Fruit fly (Drosophila melanogaster): ENCODE measurements around the gene CG32371.

DNA sequence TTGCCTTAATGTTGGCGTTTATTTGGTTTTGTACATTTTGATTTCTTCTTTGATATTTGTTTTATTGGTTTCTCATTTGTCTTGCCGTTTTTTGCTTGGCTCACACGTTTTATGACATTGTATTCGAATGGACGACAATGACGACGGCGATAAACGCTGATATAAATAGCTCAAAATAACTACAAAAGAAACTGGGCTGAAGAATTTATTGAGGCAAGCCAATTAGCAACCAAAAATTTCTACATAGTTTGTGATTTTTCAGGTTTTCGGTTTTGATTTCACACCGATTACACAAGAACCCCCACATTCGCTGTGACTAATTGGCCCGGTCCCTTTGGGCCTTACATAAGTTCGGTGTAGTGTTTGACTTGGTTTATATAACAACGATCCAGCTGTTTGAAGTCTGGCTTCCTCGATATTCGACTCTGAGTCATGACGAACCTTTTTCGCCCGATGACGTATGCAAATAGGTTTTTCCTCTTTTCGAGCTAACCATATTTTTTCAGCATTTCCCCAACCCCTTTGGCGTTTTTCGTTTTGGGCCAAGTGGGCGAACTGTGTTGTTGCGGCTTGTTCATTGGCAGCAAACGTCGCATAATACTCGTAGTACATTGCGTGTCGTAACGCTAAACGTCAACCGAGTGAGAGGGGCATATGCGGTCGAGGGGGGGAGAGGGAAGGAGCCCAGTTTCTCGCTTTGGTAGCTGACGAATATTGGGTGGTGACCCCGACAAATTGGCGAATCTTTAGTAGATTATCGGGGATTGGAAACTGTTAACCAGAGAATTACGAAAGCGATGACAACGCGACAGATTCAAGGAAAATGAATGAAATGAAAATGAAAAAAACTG is 39.6 kb upstream of the CG32371 start:
- no peak for TF ChIP-seq insv (optimal IDR thresholded peaks at IDR 0.05)
- TF ChIP-seq h (optimal IDR thresholded peaks at IDR 0.05) = no peak
- no peak for TF ChIP-seq psq (optimal IDR thresholded peaks at IDR 0.05)
- TF ChIP-seq ttk (optimal IDR thresholded peaks at IDR 0.05) = no peak
